Worm (Caenorhabditis elegans): Measurements from ENCODE around the gene spop-1.

The spop-1 gene

DNA sequence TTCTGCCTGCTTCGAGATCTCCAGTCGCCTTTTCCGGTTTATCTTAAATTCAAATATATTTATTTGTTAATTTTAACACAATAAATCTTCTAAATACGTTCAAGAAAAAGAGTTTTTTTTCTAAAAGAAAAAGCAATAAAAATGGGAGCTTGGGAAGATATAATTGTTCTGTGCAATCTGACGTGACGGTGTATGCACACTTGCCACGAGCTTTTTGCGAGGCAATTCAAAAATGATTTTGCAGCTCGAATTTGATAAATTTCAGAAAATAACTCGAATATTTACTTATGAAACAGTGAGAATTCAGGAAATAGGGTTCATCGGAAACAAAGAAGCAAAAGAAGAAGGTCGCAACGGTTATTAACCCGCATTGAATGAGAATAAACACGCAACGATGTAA, 4.8 kb downstream of the spop-1 start:
- TF ChIP-seq ref-1 (GFP tag; conservative IDR thresholded peaks at IDR 0.05) (no peak), ztf-23 (GFP tag; IDR thresholded peaks at IDR 0.05) (no peak), med-1 (GFP tag; optimal IDR thresholded peaks at IDR 0.05; ENCODE audit: insufficient read depth) (no peak), klf-2 (GFP tag; conservative IDR thresholded peaks at IDR 0.05) (no peak), flt-1 (GFP tag; IDR thresholded peaks at IDR 0.05) (no peak), ztf-29 (GFP tag; IDR thresholded peaks at IDR 0.05) (no peak), cog-1 (tag; optimal IDR thresholded peaks at IDR 0.05) (no peak), tab-1 (GFP tag; IDR thresholded peaks at IDR 0.05) (no peak), T22C8.4 (GFP tag; IDR thresholded peaks at IDR 0.05) (no peak)

DNA sequence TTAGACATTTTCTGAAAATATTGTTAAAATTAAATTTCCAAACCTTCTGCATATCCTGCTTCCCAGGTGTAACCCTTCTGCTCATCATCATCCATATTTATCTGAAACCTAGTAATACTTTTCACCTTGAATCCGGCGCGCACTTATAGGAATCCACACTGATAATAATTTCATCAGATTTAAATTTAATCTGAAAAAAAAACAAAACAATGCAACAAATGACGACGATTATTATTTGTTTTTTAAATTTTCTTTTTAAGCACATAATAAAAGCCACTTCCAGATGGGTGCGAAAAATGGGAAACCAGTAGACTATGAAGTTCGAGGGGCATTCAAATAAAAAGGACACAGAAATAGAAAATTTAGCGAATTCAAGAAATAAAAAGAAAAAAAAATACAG, 7.2 kb downstream of the spop-1 start, which contains the start of gene gtf-2H2C:
Gene gtf-2H2C, minus strand, starts transcription at position 101 of the 400 bp plus-strand sequence.
- no peak for TF ChIP-seq ztf-23 (GFP tag; IDR thresholded peaks at IDR 0.05)
- TF ChIP-seq tab-1 (GFP tag; IDR thresholded peaks at IDR 0.05) = no peak
- no peak for TF ChIP-seq ref-1 (GFP tag; conservative IDR thresholded peaks at IDR 0.05)
- no peak for TF ChIP-seq T22C8.4 (GFP tag; IDR thresholded peaks at IDR 0.05)
- TF ChIP-seq med-1 (GFP tag; optimal IDR thresholded peaks at IDR 0.05; ENCODE audit: insufficient read depth) = no peak
- no peak for TF ChIP-seq flt-1 (GFP tag; IDR thresholded peaks at IDR 0.05)
- no peak for TF ChIP-seq klf-2 (GFP tag; conservative IDR thresholded peaks at IDR 0.05)
- no peak for TF ChIP-seq cog-1 (tag; optimal IDR thresholded peaks at IDR 0.05)
- TF ChIP-seq ztf-29 (GFP tag; IDR thresholded peaks at IDR 0.05) = no peak

DNA sequence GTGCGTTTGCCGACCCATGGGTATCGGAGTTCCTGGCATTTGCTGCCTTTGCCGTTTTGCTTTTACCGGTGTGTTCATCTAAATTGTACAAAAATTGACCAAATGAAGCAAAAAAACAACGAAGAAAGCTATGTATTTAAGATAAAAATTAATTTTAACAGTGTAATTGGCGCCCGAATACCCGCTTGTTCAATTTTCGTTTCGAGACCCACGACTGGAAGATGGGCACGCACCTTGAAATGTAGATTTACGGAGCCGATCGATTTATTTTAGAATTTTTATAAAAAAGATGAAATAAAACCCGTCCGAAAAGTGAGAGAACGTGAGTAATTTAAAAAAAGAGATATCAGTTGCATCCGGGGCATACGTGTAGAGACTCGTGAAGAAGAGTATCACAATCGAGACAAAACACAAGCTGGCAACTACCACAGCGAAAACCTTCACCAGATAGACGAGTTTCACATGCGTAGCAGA, 9.3 kb downstream of the spop-1 start, which contains the start of gene hal-2:
Gene hal-2, minus strand, starts transcription at position 424 of the 474 bp plus-strand sequence.
- TF ChIP-seq tab-1 (GFP tag; IDR thresholded peaks at IDR 0.05) (no peak), klf-2 (GFP tag; conservative IDR thresholded peaks at IDR 0.05) (no peak), ref-1 (GFP tag; conservative IDR thresholded peaks at IDR 0.05) (no peak), ztf-29 (GFP tag; IDR thresholded peaks at IDR 0.05) (no peak), T22C8.4 (GFP tag; IDR thresholded peaks at IDR 0.05) (no peak), ztf-23 (GFP tag; IDR thresholded peaks at IDR 0.05) (no peak), med-1 (GFP tag; optimal IDR thresholded peaks at IDR 0.05; ENCODE audit: insufficient read depth) (no peak), flt-1 (GFP tag; IDR thresholded peaks at IDR 0.05) (no peak), cog-1 (tag; optimal IDR thresholded peaks at IDR 0.05) (no peak)

DNA sequence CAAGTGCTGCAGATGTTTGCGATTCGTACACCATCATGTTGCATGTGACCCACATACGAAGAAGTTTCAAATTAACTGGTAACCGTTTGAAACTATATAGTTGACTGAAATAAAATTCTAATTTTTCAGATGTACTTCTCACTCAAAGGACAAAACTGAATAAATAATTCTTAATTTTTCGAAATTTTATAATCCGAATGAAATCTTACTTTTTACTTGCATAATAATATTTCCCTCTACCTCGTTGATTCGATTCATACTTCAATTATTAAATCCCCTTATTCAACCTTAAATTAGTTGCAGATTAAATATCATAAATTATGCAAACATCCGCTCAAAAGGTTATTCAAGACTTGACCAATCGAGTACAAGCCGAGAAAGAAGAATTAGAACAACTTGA, 11.9 kb downstream of the spop-1 start, which contains the start of gene T16H12.2:
Gene T16H12.2, plus strand, starts transcription at position 301 of the 400 bp plus-strand sequence.
- no peak for TF ChIP-seq tab-1 (GFP tag; IDR thresholded peaks at IDR 0.05)
- no peak for TF ChIP-seq klf-2 (GFP tag; conservative IDR thresholded peaks at IDR 0.05)
- TF ChIP-seq med-1 (GFP tag; optimal IDR thresholded peaks at IDR 0.05; ENCODE audit: insufficient read depth) = no peak
- no peak for TF ChIP-seq flt-1 (GFP tag; IDR thresholded peaks at IDR 0.05)
- TF ChIP-seq ref-1 (GFP tag; conservative IDR thresholded peaks at IDR 0.05) = no peak
- no peak for TF ChIP-seq ztf-23 (GFP tag; IDR thresholded peaks at IDR 0.05)
- TF ChIP-seq cog-1 (tag; optimal IDR thresholded peaks at IDR 0.05) = no peak
- TF ChIP-seq ztf-29 (GFP tag; IDR thresholded peaks at IDR 0.05) = no peak
- TF ChIP-seq T22C8.4 (GFP tag; IDR thresholded peaks at IDR 0.05) = no peak

DNA sequence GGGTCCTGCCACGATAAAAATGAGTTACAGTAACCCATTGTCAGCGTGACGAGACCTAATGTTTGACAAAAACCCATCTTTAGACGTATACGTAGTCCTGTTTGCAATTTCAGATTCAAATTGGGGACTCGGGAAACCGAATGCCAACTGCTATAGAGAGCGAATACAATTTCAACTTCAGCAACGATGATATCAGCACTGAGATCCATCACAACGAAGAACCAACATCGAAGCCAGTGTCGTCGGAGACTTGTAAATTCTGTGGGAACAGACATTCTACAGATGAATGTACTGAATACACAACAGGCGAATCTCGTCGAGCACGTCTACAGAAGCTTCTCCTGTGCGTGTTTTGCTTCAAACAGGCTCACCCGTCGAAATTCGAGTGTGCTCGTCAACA, 12.3 kb downstream of the spop-1 start:
- TF ChIP-seq ztf-29 (GFP tag; IDR thresholded peaks at IDR 0.05) = no peak
- TF ChIP-seq flt-1 (GFP tag; IDR thresholded peaks at IDR 0.05) = no peak
- no peak for TF ChIP-seq klf-2 (GFP tag; conservative IDR thresholded peaks at IDR 0.05)
- no peak for TF ChIP-seq cog-1 (tag; optimal IDR thresholded peaks at IDR 0.05)
- TF ChIP-seq T22C8.4 (GFP tag; IDR thresholded peaks at IDR 0.05) = no peak
- TF ChIP-seq tab-1 (GFP tag; IDR thresholded peaks at IDR 0.05) = no peak
- no peak for TF ChIP-seq ref-1 (GFP tag; conservative IDR thresholded peaks at IDR 0.05)
- TF ChIP-seq med-1 (GFP tag; optimal IDR thresholded peaks at IDR 0.05; ENCODE audit: insufficient read depth) = no peak
- TF ChIP-seq ztf-23 (GFP tag; IDR thresholded peaks at IDR 0.05) = no peak

DNA sequence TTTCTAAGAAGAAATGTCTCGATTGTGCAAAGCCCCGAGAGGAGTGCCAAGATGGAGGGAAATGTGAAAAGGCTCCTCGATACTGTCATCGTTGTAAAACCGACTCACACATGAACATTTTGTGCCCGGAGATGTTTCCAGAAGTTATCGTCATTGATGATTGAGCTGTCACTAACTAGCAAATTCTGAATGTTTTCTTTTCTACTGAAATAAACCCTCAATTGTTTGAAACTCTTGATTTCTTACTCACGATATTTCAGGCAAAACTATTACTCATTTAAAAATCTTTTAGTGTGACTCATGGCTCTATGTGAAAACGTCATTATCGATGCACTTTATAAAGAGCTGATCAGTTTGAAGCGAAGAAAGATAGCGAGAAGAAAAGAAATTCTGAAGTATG, 12.8 kb downstream of the spop-1 start, which contains the start of gene T16H12.13:
Gene T16H12.13, plus strand, starts transcription at position 301 of the 400 bp plus-strand sequence.
- TF ChIP-seq klf-2 (GFP tag; conservative IDR thresholded peaks at IDR 0.05) (no peak), cog-1 (tag; optimal IDR thresholded peaks at IDR 0.05) (no peak), ztf-23 (GFP tag; IDR thresholded peaks at IDR 0.05) (no peak)

DNA sequence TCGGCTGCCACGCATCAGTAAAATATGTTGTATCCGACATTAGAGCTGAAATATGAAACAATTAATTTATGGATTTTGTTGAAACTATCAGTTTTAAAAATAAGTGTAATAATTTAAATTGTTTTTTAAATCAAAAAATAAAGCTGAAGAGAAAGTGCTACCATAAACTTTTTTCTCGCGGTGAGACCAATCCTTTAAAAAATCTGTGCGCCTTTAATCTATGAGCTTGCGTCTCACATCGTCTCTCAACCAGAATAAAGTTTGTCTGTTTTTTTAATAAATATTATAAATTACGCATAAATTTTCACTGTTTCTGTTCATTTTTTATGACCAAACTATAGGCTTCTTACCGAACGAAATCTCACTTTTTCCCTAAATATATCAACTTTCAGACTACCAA, 14.6 kb downstream of the spop-1 start, which contains the start of gene T16H12.3:
Gene T16H12.3, minus strand, starts transcription at position 51 of the 400 bp plus-strand sequence.
- TF ChIP-seq ref-1 (GFP tag; conservative IDR thresholded peaks at IDR 0.05) (no peak), ztf-29 (GFP tag; IDR thresholded peaks at IDR 0.05) (no peak), klf-2 (GFP tag; conservative IDR thresholded peaks at IDR 0.05) (no peak), T22C8.4 (GFP tag; IDR thresholded peaks at IDR 0.05) (no peak), flt-1 (GFP tag; IDR thresholded peaks at IDR 0.05) (no peak), med-1 (GFP tag; optimal IDR thresholded peaks at IDR 0.05; ENCODE audit: insufficient read depth) (no peak), tab-1 (GFP tag; IDR thresholded peaks at IDR 0.05) (no peak), cog-1 (tag; optimal IDR thresholded peaks at IDR 0.05) (no peak), ztf-23 (GFP tag; IDR thresholded peaks at IDR 0.05) (no peak)

DNA sequence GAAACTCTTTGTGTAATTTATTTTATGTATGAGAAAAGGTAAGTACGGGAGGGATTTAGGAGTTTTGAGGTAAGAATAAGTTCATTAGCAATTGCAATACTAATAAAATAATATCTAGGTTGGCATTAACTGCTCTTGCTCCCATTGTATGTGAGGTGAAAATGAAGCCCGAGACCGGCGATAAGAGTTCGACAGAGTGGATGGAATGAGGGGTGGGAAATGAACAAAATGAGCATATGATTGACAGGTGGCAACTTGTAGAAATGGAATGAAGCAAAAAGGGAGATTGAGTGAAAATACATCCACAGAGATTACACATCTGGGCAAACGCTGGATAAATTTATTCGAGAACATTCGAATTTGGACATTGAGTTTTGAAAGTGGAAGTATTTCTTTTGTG, 19.1 kb downstream of the spop-1 start:
- no peak for TF ChIP-seq ztf-23 (GFP tag; IDR thresholded peaks at IDR 0.05)
- no peak for TF ChIP-seq ztf-29 (GFP tag; IDR thresholded peaks at IDR 0.05)
- TF ChIP-seq med-1 (GFP tag; optimal IDR thresholded peaks at IDR 0.05; ENCODE audit: insufficient read depth) = no peak
- no peak for TF ChIP-seq T22C8.4 (GFP tag; IDR thresholded peaks at IDR 0.05)
- TF ChIP-seq klf-2 (GFP tag; conservative IDR thresholded peaks at IDR 0.05) = no peak
- no peak for TF ChIP-seq flt-1 (GFP tag; IDR thresholded peaks at IDR 0.05)

DNA sequence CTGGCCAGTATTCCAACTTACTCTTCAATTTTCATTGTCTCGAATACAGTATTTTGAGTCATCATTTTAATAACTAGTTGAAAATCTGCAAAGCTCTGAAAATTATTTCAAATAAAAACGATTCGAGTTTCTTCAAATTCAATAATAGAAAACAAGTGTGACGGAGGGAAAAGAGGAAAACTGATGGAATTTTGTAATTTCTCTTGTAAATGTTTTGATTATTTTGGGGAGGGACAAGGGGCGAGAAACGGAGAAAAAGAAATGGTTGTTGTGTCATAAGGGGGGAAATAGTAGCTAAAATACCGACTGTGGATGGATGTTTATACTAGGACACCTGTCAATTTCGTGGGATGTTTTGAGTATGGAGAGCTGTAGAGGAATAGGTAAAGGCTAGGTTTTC, 19.7 kb downstream of the spop-1 start, which contains the start of gene T16G12.9:
Gene T16G12.9, minus strand, starts transcription at position 101 of the 400 bp plus-strand sequence.
- no peak for TF ChIP-seq cog-1 (tag; optimal IDR thresholded peaks at IDR 0.05)
- no peak for TF ChIP-seq T22C8.4 (GFP tag; IDR thresholded peaks at IDR 0.05)
- TF ChIP-seq klf-2 (GFP tag; conservative IDR thresholded peaks at IDR 0.05) = no peak
- TF ChIP-seq ztf-29 (GFP tag; IDR thresholded peaks at IDR 0.05) = no peak
- no peak for TF ChIP-seq med-1 (GFP tag; optimal IDR thresholded peaks at IDR 0.05; ENCODE audit: insufficient read depth)

DNA sequence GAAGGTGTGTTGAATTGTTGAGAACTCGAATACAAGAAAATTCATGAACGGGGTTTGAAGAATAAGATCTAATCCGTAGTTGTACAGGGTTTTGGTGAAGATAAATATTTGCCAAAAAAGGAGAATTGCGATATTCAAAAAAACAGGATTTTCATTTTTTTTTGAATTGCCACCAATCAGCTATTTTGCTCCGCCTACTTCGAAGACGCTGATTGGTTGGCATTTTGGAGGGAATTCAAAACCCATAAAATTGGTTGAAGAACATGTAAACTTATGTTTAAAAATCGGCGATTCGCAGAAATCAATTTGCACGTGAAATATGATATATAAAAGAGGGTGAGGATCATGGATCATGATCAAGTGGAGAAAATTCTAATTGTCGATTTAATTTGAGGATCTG, 21.8 kb downstream of the spop-1 start:
- TF ChIP-seq cog-1 (tag; optimal IDR thresholded peaks at IDR 0.05) (no peak), klf-2 (GFP tag; conservative IDR thresholded peaks at IDR 0.05) (no peak), tab-1 (GFP tag; IDR thresholded peaks at IDR 0.05) (no peak), ztf-29 (GFP tag; IDR thresholded peaks at IDR 0.05) (no peak), ref-1 (GFP tag; conservative IDR thresholded peaks at IDR 0.05) (no peak), flt-1 (GFP tag; IDR thresholded peaks at IDR 0.05) (no peak), med-1 (GFP tag; optimal IDR thresholded peaks at IDR 0.05; ENCODE audit: insufficient read depth) (no peak), T22C8.4 (GFP tag; IDR thresholded peaks at IDR 0.05) (no peak), ztf-23 (GFP tag; IDR thresholded peaks at IDR 0.05) (no peak)
